Worm (Caenorhabditis elegans) whole organism, L2 larva: ENCODE results near the gene osta-2.

Experiments used
- F13H6.1 ChIP-seq: sonication (generic microtip); optimal IDR thresholded peaks from 2 replicates; lab custom pipeline; 2016; ENCODE audit warnings: missing genetic modification characterization, missing compliant biosample characterization
- egl-27 ChIP-seq: sonication (generic microtip); optimal IDR thresholded peaks from 3 replicates; lab custom pipeline; 2017; ENCODE audit warnings: missing biosample characterization, missing genetic modification reagents, missing genetic modification characterization
- elt-3 ChIP-seq: sonication (generic microtip); optimal IDR thresholded peaks from 2 replicates; lab custom pipeline; 2017; ENCODE audit warnings: missing biosample characterization, missing genetic modification characterization
- lin-39 ChIP-seq: fragments of 150-350 bp; optimal IDR thresholded peaks from 2 replicates; lab custom pipeline; 2014; ENCODE audit warnings: missing biosample characterization, missing genetic modification reagents, missing genetic modification characterization
- mab-5 ChIP-seq: fragments of 150-350 bp; optimal IDR thresholded peaks from 2 replicates; lab custom pipeline; 2014; ENCODE audit warnings: missing biosample characterization, missing genetic modification characterization
- nhr-12 ChIP-seq: fragments of 150-350 bp; optimal IDR thresholded peaks from 2 replicates; lab custom pipeline; 2014; ENCODE audit warnings: missing biosample characterization, missing genetic modification characterization
- nhr-25 ChIP-seq: fragments of 150-350 bp; sonication (generic microtip); optimal IDR thresholded peaks from 3 replicates; lab custom pipeline; 2014; ENCODE audit warnings: missing biosample characterization, missing genetic modification characterization
- unc-39 ChIP-seq: fragments of 150-350 bp; optimal IDR thresholded peaks from 2 replicates; lab custom pipeline; 2014; ENCODE audit warnings: missing biosample characterization, missing genetic modification characterization
- zag-1 ChIP-seq: fragments of 150-350 bp; optimal IDR thresholded peaks from 2 replicates; lab custom pipeline; 2014; ENCODE audit warnings: missing biosample characterization, missing genetic modification characterization
- ztf-4 ChIP-seq: fragments of 150-350 bp; optimal IDR thresholded peaks from 2 replicates; lab custom pipeline; 2014; ENCODE audit warnings: missing biosample characterization, missing genetic modification characterization

ce11 chrII:5725094-5725493 lies 17.6 kb downstream of the osta-2 start:
- TF ChIP-seq unc-39: no peak
- TF ChIP-seq ztf-4: no peak
- TF ChIP-seq F13H6.1 (tag; lab: Kevin White, UChicago): peak; percentile 52
- TF ChIP-seq nhr-12 (tag; lab: Kevin White, UChicago): no peak
- no peak for TF ChIP-seq egl-27 (tag; lab: Kevin White, UChicago)
- peak; percentile 91 for TF ChIP-seq zag-1
- TF ChIP-seq mab-5: peak; percentile 49
- no peak for TF ChIP-seq nhr-25 (tag; lab: Kevin White, UChicago)
- TF ChIP-seq lin-39 (tag; lab: Kevin White, UChicago): peak; percentile 20
- TF ChIP-seq elt-3 (tag; lab: Kevin White, UChicago): no peak
